Worm (Caenorhabditis elegans) whole organism, mixed stage, embryonic: Measurements from ENCODE around the gene B0454.26.

Experiments
- M03D4.4 ChIP-seq: sonication (generic microtip); optimal IDR thresholded peaks from 2 replicates; lab custom pipeline; 2017; ENCODE audit warnings: mild to moderate bottlenecking, missing genetic modification characterization, missing compliant biosample characterization
- bed-3 ChIP-seq: fragments of 200-800 bp; sonication (Bioruptor generic); optimal IDR thresholded peaks from 3 replicates; lab custom pipeline; 2018; ENCODE audit warnings: mild to moderate bottlenecking, missing genetic modification characterization, moderate library complexity, missing compliant biosample characterization
- blmp-1 ChIP-seq: fragments of 150-350 bp; optimal IDR thresholded peaks from 2 replicates; lab custom pipeline; 2014; ENCODE audit warnings: missing biosample characterization, missing genetic modification characterization
- ceh-39 ChIP-seq: fragments of 150-350 bp; optimal IDR thresholded peaks from 2 replicates; lab custom pipeline; 2014; ENCODE audit warnings: missing biosample characterization, missing genetic modification characterization
- ceh-43 ChIP-seq: fragments of 200-800 bp; sonication (Bioruptor generic); optimal IDR thresholded peaks from 2 replicates; lab custom pipeline; 2018; ENCODE audit warnings: mild to moderate bottlenecking, missing genetic modification characterization, moderate library complexity, missing compliant biosample characterization
- ceh-83 ChIP-seq: fragments of 200-800 bp; sonication (Bioruptor generic); optimal IDR thresholded peaks from 2 replicates; lab custom pipeline; 2018; ENCODE audit warnings: mild to moderate bottlenecking, missing genetic modification characterization, missing compliant biosample characterization
- ces-1 ChIP-seq: fragments of 150-350 bp; optimal IDR thresholded peaks from 2 replicates; lab custom pipeline; 2014; ENCODE audit warnings: missing biosample characterization, missing genetic modification reagents, missing genetic modification characterization
- cnd-1 ChIP-seq: fragments of 200-800 bp; sonication (Bioruptor generic); optimal IDR thresholded peaks from 2 replicates; lab custom pipeline; 2018; ENCODE audit warnings: mild to moderate bottlenecking, missing genetic modification characterization, missing compliant biosample characterization
- drap-1 ChIP-seq: fragments of 200-800 bp; sonication (Bioruptor generic); optimal IDR thresholded peaks from 3 replicates; lab custom pipeline; 2018; ENCODE audit warnings: mild to moderate bottlenecking, missing genetic modification characterization, missing compliant biosample characterization
- elt-1 ChIP-seq: sonication (generic microtip); optimal IDR thresholded peaks from 2 replicates; lab custom pipeline; 2017; ENCODE audit warnings: missing genetic modification characterization, mild to moderate bottlenecking, missing compliant biosample characterization, antibody characterized with exemption, moderate library complexity, borderline replicate concordance; ENCODE audit not compliant: insufficient read depth
- elt-3 ChIP-seq: fragments of 150-350 bp; optimal IDR thresholded peaks from 2 replicates; lab custom pipeline; 2014; ENCODE audit warnings: missing biosample characterization, missing genetic modification characterization
- hlh-1 ChIP-seq: fragments of 150-350 bp; optimal IDR thresholded peaks from 2 replicates; lab custom pipeline; 2014; ENCODE audit warnings: missing biosample characterization, missing genetic modification reagents, missing genetic modification characterization
- lin-13 ChIP-seq: fragments of 150-350 bp; optimal IDR thresholded peaks from 2 replicates; lab custom pipeline; 2014; ENCODE audit warnings: missing biosample characterization, missing genetic modification characterization
- lsy-2 ChIP-seq: fragments of 150-350 bp; optimal IDR thresholded peaks from 2 replicates; lab custom pipeline; 2014; ENCODE audit warnings: missing biosample characterization, missing genetic modification characterization
- mep-1 ChIP-seq: fragments of 150-350 bp; optimal IDR thresholded peaks from 2 replicates; lab custom pipeline; 2017; ENCODE audit warnings: missing biosample characterization, missing genetic modification reagents, missing genetic modification characterization, inconsistent platforms
- mls-2 ChIP-seq: sonication (generic microtip); optimal IDR thresholded peaks from 2 replicates; lab custom pipeline; 2016; ENCODE audit warnings: mild to moderate bottlenecking, missing genetic modification characterization, moderate library complexity, missing compliant biosample characterization
- nhr-12 ChIP-seq: fragments of 150-350 bp; optimal IDR thresholded peaks from 2 replicates; lab custom pipeline; 2014; ENCODE audit warnings: missing biosample characterization, missing genetic modification characterization
- nhr-2 ChIP-seq: fragments of 150-350 bp; optimal IDR thresholded peaks from 2 replicates; lab custom pipeline; 2014; ENCODE audit warnings: missing biosample characterization, missing genetic modification characterization
- nhr-237 ChIP-seq: fragments of 150-350 bp; optimal IDR thresholded peaks from 2 replicates; lab custom pipeline; 2014; ENCODE audit warnings: missing biosample characterization, missing genetic modification characterization
- nhr-28 ChIP-seq: fragments of 150-350 bp; optimal IDR thresholded peaks from 2 replicates; lab custom pipeline; 2014; ENCODE audit warnings: missing biosample characterization, missing genetic modification characterization
- nhr-76 ChIP-seq: sonication (generic microtip); optimal IDR thresholded peaks from 2 replicates; lab custom pipeline; 2017; ENCODE audit warnings: missing biosample characterization, missing genetic modification characterization
- pha-4 ChIP-seq: fragments of 150-350 bp; optimal IDR thresholded peaks from 2 replicates; lab custom pipeline; 2018; ENCODE audit warnings: missing biosample characterization, missing genetic modification reagents, missing genetic modification characterization
- sem-2 ChIP-seq: fragments of 200-800 bp; sonication (Bioruptor generic); optimal IDR thresholded peaks from 2 replicates; lab custom pipeline; 2018; ENCODE audit warnings: mild to moderate bottlenecking, missing genetic modification characterization, missing compliant biosample characterization
- snpc-4 ChIP-seq: fragments of 150-350 bp; optimal IDR thresholded peaks from 2 replicates; lab custom pipeline; 2014; ENCODE audit warnings: missing biosample characterization, missing genetic modification characterization
- sptf-1 ChIP-seq: sonication (generic microtip); optimal IDR thresholded peaks from 2 replicates; lab custom pipeline; 2017; ENCODE audit warnings: mild to moderate bottlenecking, missing genetic modification characterization, moderate library complexity, missing compliant biosample characterization
- tbx-8 ChIP-seq: fragments of 200-800 bp; sonication (Bioruptor generic); optimal IDR thresholded peaks from 2 replicates; lab custom pipeline; 2018; ENCODE audit warnings: mild to moderate bottlenecking, missing genetic modification characterization, moderate library complexity, missing compliant biosample characterization
- unc-120 ChIP-seq: sonication (generic microtip); optimal IDR thresholded peaks from 2 replicates; lab custom pipeline; 2017; ENCODE audit warnings: missing genetic modification characterization, missing compliant biosample characterization; ENCODE audit not compliant: poor library complexity, severe bottlenecking
- unc-39 ChIP-seq: fragments of 150-350 bp; optimal IDR thresholded peaks from 2 replicates; lab custom pipeline; 2014; ENCODE audit warnings: missing biosample characterization, missing genetic modification characterization
- unc-62 ChIP-seq: fragments of 150-350 bp; optimal IDR thresholded peaks from 2 replicates; lab custom pipeline; 2014; ENCODE audit warnings: missing biosample characterization, missing genetic modification reagents, missing genetic modification characterization
- zip-8 ChIP-seq: fragments of 150-350 bp; optimal IDR thresholded peaks from 2 replicates; lab custom pipeline; 2014; ENCODE audit warnings: missing biosample characterization, missing genetic modification characterization
- ztf-11 ChIP-seq: fragments of 150-350 bp; optimal IDR thresholded peaks from 2 replicates; lab custom pipeline; 2014; ENCODE audit warnings: missing biosample characterization, missing genetic modification characterization

Gene B0454.26

DNA sequence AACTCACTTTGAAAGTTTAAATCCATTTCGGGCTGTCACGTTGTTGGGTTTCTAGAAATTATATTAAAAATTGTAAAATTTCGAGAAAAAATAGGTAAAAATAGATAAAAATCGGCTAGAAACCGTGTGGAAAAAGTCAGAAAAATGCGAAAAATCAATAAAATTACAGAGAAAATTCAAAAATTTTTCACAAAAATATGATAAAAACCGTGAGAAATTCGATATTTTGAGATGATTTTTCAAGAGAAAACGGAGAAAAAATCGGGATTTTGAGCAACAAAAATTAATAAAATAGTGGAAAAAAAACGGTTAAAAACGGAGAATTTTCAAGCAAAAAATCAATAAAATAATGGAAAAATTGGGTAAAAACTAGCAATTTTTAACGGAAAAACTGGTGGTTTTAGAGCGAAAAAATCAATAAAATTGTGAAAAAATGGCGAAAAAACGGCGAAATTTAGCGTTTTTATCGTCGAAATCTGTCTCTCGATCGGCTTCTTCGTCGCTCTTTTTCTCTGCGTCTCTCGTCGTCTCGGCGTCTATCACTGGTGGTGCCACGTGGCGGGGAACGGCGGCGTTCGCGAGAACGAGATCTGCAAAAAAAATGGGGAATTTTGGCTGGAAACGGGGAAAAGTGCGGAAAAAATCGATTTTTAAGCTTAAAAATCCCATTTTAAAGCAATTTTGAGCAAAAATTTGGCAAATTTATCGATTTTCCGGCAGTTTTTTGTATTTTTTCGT, 32.8 kb upstream of the B0454.26 start, which contains the start of gene Y25C1A.7:
Gene Y25C1A.7 (minus strand): TSS at position 51 of the 738 bp plus-strand sequence.
- TF ChIP-seq sptf-1 (tag; lab: Kevin White, UChicago) (no peak), unc-39 (tag; lab: Kevin White, UChicago) (no peak), bed-3 (GFP tag; lab: Kevin White, UChicago) (no peak), mls-2 (tag; lab: Kevin White, UChicago) (no peak), ceh-39 (tag; lab: Kevin White, UChicago) (no peak), nhr-76 (tag; lab: Kevin White, UChicago) (no peak), nhr-12 (no peak), nhr-2 (tag; lab: Kevin White, UChicago) (no peak), ces-1 (no peak)

DNA sequence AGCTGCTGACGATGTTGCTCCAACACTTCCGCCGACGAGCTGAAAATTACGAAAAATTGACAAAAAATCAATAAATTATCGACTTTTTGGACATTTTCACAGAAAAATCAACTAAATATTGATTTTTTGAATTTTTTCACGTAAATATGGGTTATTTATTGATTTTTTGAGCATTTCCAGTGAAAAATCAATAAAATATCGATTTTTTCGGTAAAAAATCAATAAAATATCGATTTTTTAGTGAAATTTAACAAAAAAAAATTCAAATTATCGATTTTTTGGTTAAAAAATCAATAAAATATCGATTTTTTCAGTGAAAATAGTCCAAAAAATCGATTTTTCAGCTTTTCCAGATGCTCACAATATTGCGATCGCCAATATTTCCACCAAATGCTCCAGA, 31.8 kb upstream of the B0454.26 start:
- TF ChIP-seq nhr-237, result no peak
- TF ChIP-seq mep-1 (tag; lab: Kevin White, UChicago), result no peak
- TF ChIP-seq blmp-1, result no peak
- TF ChIP-seq nhr-76 (tag; lab: Kevin White, UChicago), result no peak

DNA sequence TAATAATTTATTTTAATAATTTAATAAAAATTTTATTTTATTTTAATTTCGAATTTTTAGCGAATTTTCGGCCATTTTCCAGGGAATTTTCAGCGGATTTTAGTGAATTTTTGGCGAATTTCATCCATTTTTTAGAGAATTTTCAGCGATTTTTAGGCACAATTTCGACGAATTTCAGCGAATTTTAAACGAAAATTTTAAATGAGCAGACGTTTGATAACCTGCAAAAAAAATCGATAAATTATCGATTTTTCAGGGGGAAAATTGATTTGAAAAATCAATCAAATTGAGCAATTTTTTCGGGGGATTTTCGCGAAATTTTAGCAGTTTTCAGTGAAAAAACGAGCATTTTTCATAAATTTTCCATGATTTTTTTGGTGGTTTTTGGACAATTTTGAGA, 30.3 kb upstream of the B0454.26 start:
- TF ChIP-seq lin-13 (tag; lab: Kevin White, UChicago) (no peak), snpc-4 (tag; lab: Kevin White, UChicago) (no peak), lsy-2 (no peak), sem-2 (no peak)

DNA sequence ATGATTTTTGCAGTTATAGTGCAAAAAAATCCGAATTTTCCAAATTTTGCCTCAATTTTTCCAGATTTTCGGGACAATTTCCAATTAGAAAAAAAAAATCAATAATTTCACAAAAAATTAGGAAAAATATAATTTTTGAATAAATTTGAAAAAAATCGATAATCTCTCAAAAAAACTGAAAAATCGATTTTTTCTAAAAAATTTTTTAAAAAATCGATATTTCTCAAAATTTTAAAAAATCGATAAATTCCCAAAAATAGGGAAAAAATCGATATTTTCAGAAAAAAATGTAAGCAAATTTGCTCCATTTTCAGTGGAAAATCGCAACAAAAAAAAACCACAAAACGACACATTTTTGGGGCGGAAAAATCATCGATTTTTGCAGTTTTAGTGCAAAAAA, 29.5 kb upstream of the B0454.26 start:
- TF ChIP-seq lsy-2 (no peak), nhr-237 (no peak), drap-1 (GFP tag; lab: Kevin White, UChicago) (no peak), tbx-8 (no peak), cnd-1 (tag; lab: Kevin White, UChicago) (no peak), pha-4 (tag; lab: Kevin White, UChicago) (no peak), ztf-11 (tag; lab: Kevin White, UChicago) (no peak), ceh-39 (tag; lab: Kevin White, UChicago) (no peak), mls-2 (tag; lab: Kevin White, UChicago) (no peak), nhr-76 (tag; lab: Kevin White, UChicago) (no peak), zip-8 (no peak)

DNA sequence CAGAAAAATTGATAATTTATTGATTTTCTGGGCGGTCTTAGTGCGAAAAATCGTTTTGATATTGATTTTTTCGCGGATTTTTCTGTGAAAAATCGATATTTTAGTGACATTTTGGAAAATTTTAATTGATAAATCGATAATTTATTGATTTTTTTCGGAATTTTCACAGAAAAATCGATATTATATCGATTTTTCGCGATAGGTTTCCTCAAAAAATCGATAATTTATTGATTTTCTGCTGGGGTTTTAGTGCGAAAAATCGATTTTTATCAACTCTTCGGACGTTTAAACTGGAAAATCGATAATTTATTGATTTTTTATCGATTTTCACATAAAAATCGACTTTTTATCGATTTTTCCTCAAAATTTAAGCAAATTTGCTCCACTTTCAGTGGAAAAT, 29.1 kb upstream of the B0454.26 start:
- TF ChIP-seq zip-8, result no peak
- TF ChIP-seq ceh-43 (GFP tag; lab: Kevin White, UChicago), result no peak
- TF ChIP-seq ceh-83 (GFP tag; lab: Kevin White, UChicago), result no peak
- TF ChIP-seq elt-1 (tag; lab: Kevin White, UChicago), result no peak
- TF ChIP-seq hlh-1 (tag; lab: Kevin White, UChicago), result no peak
- no peak for TF ChIP-seq blmp-1
- no peak for TF ChIP-seq ceh-39 (tag; lab: Kevin White, UChicago)
- TF ChIP-seq lsy-2, result no peak
- no peak for TF ChIP-seq elt-3

DNA sequence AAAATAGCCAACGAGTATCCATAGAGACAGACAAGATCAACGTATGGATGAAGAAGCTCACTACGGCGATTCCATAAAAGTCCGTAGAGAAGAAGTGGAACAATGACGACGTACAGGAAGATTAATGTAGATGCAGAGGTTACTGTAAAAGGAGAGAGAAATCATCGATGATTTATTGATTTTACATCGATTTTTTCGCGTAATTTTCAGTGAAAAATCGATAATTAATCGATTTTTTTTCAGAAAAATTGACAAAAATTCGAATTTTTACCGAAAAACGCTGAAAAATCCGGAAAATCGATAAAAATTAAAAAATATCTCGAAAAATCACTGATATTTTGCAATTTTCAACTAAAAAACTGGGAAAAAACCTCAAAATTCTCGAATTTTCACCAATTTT, 28.0 kb upstream of the B0454.26 start:
- TF ChIP-seq unc-120 (tag; lab: Kevin White, UChicago) (no peak), nhr-2 (tag; lab: Kevin White, UChicago) (no peak), M03D4.4 (tag; lab: Kevin White, UChicago) (no peak), pha-4 (tag; lab: Kevin White, UChicago) (no peak), drap-1 (GFP tag; lab: Kevin White, UChicago) (no peak), elt-3 (no peak), lin-13 (tag; lab: Kevin White, UChicago) (no peak), nhr-237 (no peak), zip-8 (no peak), nhr-28 (no peak), ceh-39 (tag; lab: Kevin White, UChicago) (no peak), unc-39 (tag; lab: Kevin White, UChicago) (no peak), ceh-43 (GFP tag; lab: Kevin White, UChicago) (no peak), elt-1 (tag; lab: Kevin White, UChicago) (no peak), mls-2 (tag; lab: Kevin White, UChicago) (no peak), unc-62 (GFP tag; lab: Kevin White, UChicago) (no peak), mep-1 (tag; lab: Kevin White, UChicago) (no peak)
